Worm (Caenorhabditis elegans): Measurements from ENCODE around the gene ugt-4.

DNA sequence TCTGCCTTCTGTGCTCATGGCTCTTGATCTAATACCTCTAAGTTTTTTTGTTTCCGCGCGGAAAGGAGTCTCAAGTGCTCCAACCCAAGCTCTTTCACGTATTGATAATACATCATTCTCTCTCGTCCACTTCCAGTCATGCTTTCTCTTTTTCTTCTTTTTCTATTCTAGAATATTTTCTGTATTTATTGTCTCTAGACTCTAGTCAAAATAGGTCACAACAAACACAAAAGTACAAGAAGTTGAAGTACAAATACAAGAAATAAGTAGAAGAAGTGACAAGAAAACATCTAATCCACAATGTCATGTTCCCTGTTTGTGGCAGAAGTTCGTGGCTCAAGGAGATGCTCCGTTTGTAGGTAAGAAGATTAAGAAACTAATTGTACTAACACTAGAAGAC, 21.9 kb downstream of the ugt-4 start, which contains the start of gene ZC455.1:
- no peak for TF ChIP-seq unc-86 (tag; optimal IDR thresholded peaks at IDR 0.05)
- TF ChIP-seq ceh-9 (tag; optimal IDR thresholded peaks at IDR 0.05) = no peak
